Worm (Caenorhabditis elegans): ENCODE data around the gene Y39A1A.2.
A peak's percentile ranks its signal among the peaks of the same experiment; 100 is the strongest.

Y39A1A.2 gene

DNA sequence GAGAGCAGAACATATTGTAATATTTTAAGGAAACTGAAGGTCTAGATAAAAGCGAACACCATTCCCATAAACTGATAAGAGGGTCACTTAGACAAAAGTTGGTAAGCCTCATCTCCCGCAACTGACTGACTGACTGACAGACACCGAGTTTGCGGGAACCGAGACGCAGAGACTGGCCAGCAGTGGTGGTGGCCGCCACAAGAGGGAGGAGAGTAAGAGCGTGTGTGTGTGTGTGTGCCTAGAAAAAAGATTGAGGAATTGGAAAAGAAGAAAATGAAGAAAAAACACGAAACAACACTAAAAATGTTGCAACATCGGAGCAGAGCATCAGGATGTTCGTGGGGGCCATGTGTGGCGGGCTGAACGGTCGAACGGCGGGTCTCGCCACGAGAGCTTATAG is 31.2 kb upstream of the Y39A1A.2 start:
- peak; percentile 44 for TF ChIP-seq nfya-1 (tag; optimal IDR thresholded peaks at IDR 0.05; ENCODE audit: insufficient read depth)
- peak; percentile 47 for TF ChIP-seq pha-4 (tag; optimal IDR thresholded peaks at IDR 0.05)
- TF ChIP-seq lin-39 (tag; optimal IDR thresholded peaks at IDR 0.05): peak; percentile 80
- no peak for TF ChIP-seq ztf-4 (tag; optimal IDR thresholded peaks at IDR 0.05)
- TF ChIP-seq nhr-23 (tag; optimal IDR thresholded peaks at IDR 0.05): no peak
- peak; percentile 27 for TF ChIP-seq lin-15B (tag; optimal IDR thresholded peaks at IDR 0.05)
- TF ChIP-seq ceh-16 (tag; optimal IDR thresholded peaks at IDR 0.05): no peak

DNA sequence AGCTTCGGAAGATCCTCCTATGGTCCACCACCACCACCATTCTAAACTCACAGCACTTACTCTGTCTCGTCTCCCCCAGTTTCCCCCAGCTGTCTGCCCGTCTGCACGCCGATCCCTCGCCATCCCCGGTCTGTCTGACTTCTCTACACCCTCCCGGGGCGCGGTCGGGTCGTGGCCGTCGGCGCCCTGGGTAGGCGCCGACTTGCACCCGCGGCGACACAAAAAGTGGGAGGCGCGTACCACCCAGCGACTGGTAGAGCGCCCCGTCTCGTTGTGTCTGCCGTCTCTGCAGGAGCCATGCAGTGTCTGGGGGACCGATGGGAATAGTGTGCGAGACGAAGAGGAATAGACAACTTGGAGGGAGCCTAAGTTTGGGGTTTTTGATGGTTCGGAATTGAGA is 30.7 kb upstream of the Y39A1A.2 start:
- peak; percentile 6 for TF ChIP-seq nhr-76 (tag; optimal IDR thresholded peaks at IDR 0.05)
- peak; percentile 74 for TF ChIP-seq ama-1 (optimal IDR thresholded peaks at IDR 0.05)
- peak; percentile 67 for TF ChIP-seq ceh-82 (tag; optimal IDR thresholded peaks at IDR 0.05)
- TF ChIP-seq pha-4 (tag; optimal IDR thresholded peaks at IDR 0.05): peak; percentile 89
- no peak for TF ChIP-seq elt-1 (tag; optimal IDR thresholded peaks at IDR 0.05)
- TF ChIP-seq skn-1 (tag; optimal IDR thresholded peaks at IDR 0.05): peak; percentile 73
- no peak for TF ChIP-seq nhr-67 (tag; optimal IDR thresholded peaks at IDR 0.05)
- TF ChIP-seq mml-1 (tag; optimal IDR thresholded peaks at IDR 0.05): no peak
- TF ChIP-seq pqm-1 (tag; optimal IDR thresholded peaks at IDR 0.05): peak; percentile 26
- TF ChIP-seq mdl-1 (tag; optimal IDR thresholded peaks at IDR 0.05): peak; percentile 84
- peak; percentile 92 for TF ChIP-seq unc-62 (GFP tag; optimal IDR thresholded peaks at IDR 0.05)
- peak; percentile 64 for TF ChIP-seq fos-1 (tag; optimal IDR thresholded peaks at IDR 0.05)
- no peak for TF ChIP-seq nhr-237 (tag; optimal IDR thresholded peaks at IDR 0.05)
- TF ChIP-seq nhr-23 (tag; optimal IDR thresholded peaks at IDR 0.05): peak; percentile 95
- peak; percentile 78 for TF ChIP-seq R02D3.7 (tag; optimal IDR thresholded peaks at IDR 0.05)
- TF ChIP-seq aly-2 (tag; optimal IDR thresholded peaks at IDR 0.05): no peak
- TF ChIP-seq jun-1 (tag; optimal IDR thresholded peaks at IDR 0.05): peak; percentile 80
- peak; percentile 62 for TF ChIP-seq lin-15B (tag; optimal IDR thresholded peaks at IDR 0.05)
- peak; percentile 79 for TF ChIP-seq elt-2 (tag; optimal IDR thresholded peaks at IDR 0.05)
- peak; percentile 95 for TF ChIP-seq nhr-25 (tag; optimal IDR thresholded peaks at IDR 0.05)
- TF ChIP-seq nhr-43 (tag; optimal IDR thresholded peaks at IDR 0.05; ENCODE audit: poor library complexity, severe bottlenecking): peak; percentile 82
- peak; percentile 77 for TF ChIP-seq tbx-2 (tag; optimal IDR thresholded peaks at IDR 0.05)
- TF ChIP-seq daf-12 (tag; optimal IDR thresholded peaks at IDR 0.05): no peak
- no peak for TF ChIP-seq eor-1 (tag; optimal IDR thresholded peaks at IDR 0.05)
- TF ChIP-seq lsy-12 (tag; optimal IDR thresholded peaks at IDR 0.05): peak; percentile 90
- TF ChIP-seq sea-2 (GFP tag; optimal IDR thresholded peaks at IDR 0.05): peak; percentile 55
- no peak for TF ChIP-seq ceh-9 (tag; optimal IDR thresholded peaks at IDR 0.05)
- peak; percentile 88 for TF ChIP-seq hmg-11 (tag; optimal IDR thresholded peaks at IDR 0.05)
- peak; percentile 98 for TF ChIP-seq nfya-1 (tag; optimal IDR thresholded peaks at IDR 0.05; ENCODE audit: insufficient read depth)
- peak; percentile 26 for TF ChIP-seq nhr-11 (tag; optimal IDR thresholded peaks at IDR 0.05)
- no peak for TF ChIP-seq ZK546.5 (tag; optimal IDR thresholded peaks at IDR 0.05)
- peak; percentile 43 for TF ChIP-seq zag-1 (tag; optimal IDR thresholded peaks at IDR 0.05)
- no peak for TF ChIP-seq egl-27 (tag; optimal IDR thresholded peaks at IDR 0.05)
- TF ChIP-seq ztf-11 (tag; optimal IDR thresholded peaks at IDR 0.05): no peak
- TF ChIP-seq elt-3 (tag; optimal IDR thresholded peaks at IDR 0.05): no peak
- no peak for TF ChIP-seq nhr-77 (tag; optimal IDR thresholded peaks at IDR 0.05)
- no peak for TF ChIP-seq ceh-16 (tag; optimal IDR thresholded peaks at IDR 0.05)
- TF ChIP-seq ztf-4 (tag; optimal IDR thresholded peaks at IDR 0.05): peak; percentile 3
- peak; percentile 4 for TF ChIP-seq snpc-4 (tag; optimal IDR thresholded peaks at IDR 0.05)
- no peak for TF ChIP-seq nhr-28 (tag; optimal IDR thresholded peaks at IDR 0.05)
- TF ChIP-seq fkh-10 (GFP tag; optimal IDR thresholded peaks at IDR 0.05): peak; percentile 35
- TF ChIP-seq egl-5 (tag; optimal IDR thresholded peaks at IDR 0.05): peak; percentile 78
- TF ChIP-seq lin-39 (tag; optimal IDR thresholded peaks at IDR 0.05): peak; percentile 99
- no peak for TF ChIP-seq fkh-2 (tag; optimal IDR thresholded peaks at IDR 0.05)
- peak; percentile 90 for TF ChIP-seq ceh-28 (tag; optimal IDR thresholded peaks at IDR 0.05)
